Fruit fly (Drosophila melanogaster): ENCODE measurements around the gene nej.

The nej gene

dm6 chrX:9615471-9615870, 71.4 kb downstream of the nej start (continued):
- TF ChIP-seq Dip3 (GFP tag; optimal IDR thresholded peaks at IDR 0.05) = no peak
- TF ChIP-seq CG1602 (GFP tag; optimal IDR thresholded peaks at IDR 0.05) = no peak
- TF ChIP-seq CG15073 (GFP tag; optimal IDR thresholded peaks at IDR 0.05) = no peak
- TF ChIP-seq hb (GFP tag; IDR thresholded peaks at IDR 0.05; ENCODE audit: partially characterized antibody) = no peak
- TF ChIP-seq Nf-YC (tag; optimal IDR thresholded peaks at IDR 0.05) = no peak
- no peak for TF ChIP-seq sug (tag; optimal IDR thresholded peaks at IDR 0.05)
- TF ChIP-seq CG14050 (GFP tag; IDR thresholded peaks at IDR 0.05) = no peak
- TF ChIP-seq CG11456 (GFP tag; IDR thresholded peaks at IDR 0.05) = no peak
- TF ChIP-seq CG10462 (GFP tag; optimal IDR thresholded peaks at IDR 0.05) = no peak
- TF ChIP-seq ro (GFP tag; IDR thresholded peaks at IDR 0.05) = no peak
- no peak for TF ChIP-seq CG7271 (tag; optimal IDR thresholded peaks at IDR 0.05)
- TF ChIP-seq gem (tag; optimal IDR thresholded peaks at IDR 0.05) = no peak
- TF ChIP-seq vfl (GFP tag; optimal IDR thresholded peaks at IDR 0.05) = no peak
- TF ChIP-seq CG10654 (GFP tag; optimal IDR thresholded peaks at IDR 0.05) = no peak
- no peak for TF ChIP-seq Dbx (GFP tag; IDR thresholded peaks at IDR 0.05)
- no peak for TF ChIP-seq usp (GFP tag; optimal IDR thresholded peaks at IDR 0.05)
- peak; percentile 32 for TF ChIP-seq CG17359 (tag; optimal IDR thresholded peaks at IDR 0.05)
- TF ChIP-seq tgo (GFP tag; IDR thresholded peaks at IDR 0.05) = no peak
- no peak for TF ChIP-seq esg (GFP tag; conservative IDR thresholded peaks at IDR 0.05)
- TF ChIP-seq CG10321 (GFP tag; IDR thresholded peaks at IDR 0.05) = no peak
- no peak for TF ChIP-seq Lim3 (GFP tag; IDR thresholded peaks at IDR 0.05)
- TF ChIP-seq Nf-YB (GFP tag; optimal IDR thresholded peaks at IDR 0.05) = no peak
- no peak for TF ChIP-seq da (GFP tag; optimal IDR thresholded peaks at IDR 0.05)
- no peak for TF ChIP-seq CG7987 (GFP tag; optimal IDR thresholded peaks at IDR 0.05)
- TF ChIP-seq wdn (GFP tag; IDR thresholded peaks at IDR 0.05) = no peak
- TF ChIP-seq Tbp (GFP tag; optimal IDR thresholded peaks at IDR 0.05) = no peak
- TF ChIP-seq Sry-β (GFP tag; optimal IDR thresholded peaks at IDR 0.05) = no peak
- TF ChIP-seq sc (optimal IDR thresholded peaks at IDR 0.05) = no peak
- no peak for TF ChIP-seq sc (GFP tag; optimal IDR thresholded peaks at IDR 0.05)
- TF ChIP-seq psq (GFP tag; optimal IDR thresholded peaks at IDR 0.05) = no peak
- no peak for TF ChIP-seq CG4617 (GFP tag; optimal IDR thresholded peaks at IDR 0.05; ENCODE audit: borderline replicate concordance)
- TF ChIP-seq Bgb (GFP tag; IDR thresholded peaks at IDR 0.05; ENCODE audit: partially characterized antibody) = no peak
- TF ChIP-seq unc-4 (GFP tag; IDR thresholded peaks at IDR 0.05; ENCODE audit: partially characterized antibody) = no peak
- TF ChIP-seq CrebB (tag; optimal IDR thresholded peaks at IDR 0.05) = no peak
- TF ChIP-seq HmgZ (tag; optimal IDR thresholded peaks at IDR 0.05) = no peak
- no peak for TF ChIP-seq TFAM (GFP tag; optimal IDR thresholded peaks at IDR 0.05)
- no peak for TF ChIP-seq dati (GFP tag; IDR thresholded peaks at IDR 0.05)
- no peak for TF ChIP-seq pzg (GFP tag; optimal IDR thresholded peaks at IDR 0.05)
- no peak for TF ChIP-seq wor (GFP tag; IDR thresholded peaks at IDR 0.05)
- TF ChIP-seq GATAe (GFP tag; conservative IDR thresholded peaks at IDR 0.05) = no peak
- TF ChIP-seq prd (optimal IDR thresholded peaks at IDR 0.05) = no peak
- no peak for TF ChIP-seq prd (GFP tag; IDR thresholded peaks at IDR 0.05)
- no peak for TF ChIP-seq CG10431 (GFP tag; optimal IDR thresholded peaks at IDR 0.05)
- no peak for TF ChIP-seq MTF-1 (GFP tag; optimal IDR thresholded peaks at IDR 0.05; ENCODE audit: borderline replicate concordance)
- no peak for TF ChIP-seq CG2129 (GFP tag; IDR thresholded peaks at IDR 0.05; ENCODE audit: partially characterized antibody)
- TF ChIP-seq sens (GFP tag) = peak; percentile 87
- TF ChIP-seq CG10979 (tag; optimal IDR thresholded peaks at IDR 0.05) = peak; percentile 68
- peak in 1 of 2 experiments; percentile 16 for TF ChIP-seq Pdp1 (GFP tag; optimal IDR thresholded peaks at IDR 0.05)
- TF ChIP-seq Mad (GFP tag; optimal IDR thresholded peaks at IDR 0.05) = no peak
- TF ChIP-seq CG14441 (GFP tag; IDR thresholded peaks at IDR 0.05) = no peak
- no peak for TF ChIP-seq CG6813 (GFP tag; optimal IDR thresholded peaks at IDR 0.05)
- no peak for TF ChIP-seq Kr (GFP tag; optimal IDR thresholded peaks at IDR 0.05)
- no peak for TF ChIP-seq Xbp1 (GFP tag; optimal IDR thresholded peaks at IDR 0.05)

All from whole organism, embryonic.